Worm (Caenorhabditis elegans) whole organism, midembryonic: ENCODE measurements around the gene M176.11.

Source experiments
- T22C8.4 ChIP-seq: fragments of 200-800 bp; sonication (Bioruptor generic); IDR thresholded peaks from 2 replicates; pipeline ENCODE4 v1.3.6; 2022; ENCODE audit warnings: missing genetic modification characterization, missing compliant biosample characterization
- cog-1 ChIP-seq: sonication (generic microtip); optimal IDR thresholded peaks from 2 replicates; lab custom pipeline; 2016; ENCODE audit warnings: missing genetic modification characterization, missing compliant biosample characterization
- flt-1 ChIP-seq: fragments of 200-800 bp; sonication (Bioruptor generic); IDR thresholded peaks from 2 replicates; pipeline ENCODE4 v1.3.6; 2022; ENCODE audit warnings: missing genetic modification characterization, missing compliant biosample characterization
- klf-2 ChIP-seq: fragments of 200-800 bp; sonication (Bioruptor generic); conservative IDR thresholded peaks from 2 replicates; pipeline ENCODE4 v1.3.6; 2022; ENCODE audit warnings: missing genetic modification reagents, missing genetic modification characterization, missing compliant biosample characterization
- tab-1 ChIP-seq: fragments of 200-800 bp; sonication (Bioruptor generic); IDR thresholded peaks from 2 replicates; pipeline ENCODE4 v1.3.6; 2022; ENCODE audit warnings: missing genetic modification characterization, missing compliant biosample characterization
- ztf-29 ChIP-seq: fragments of 200-800 bp; sonication (Bioruptor generic); IDR thresholded peaks from 2 replicates; pipeline ENCODE4 v1.3.6; 2022; ENCODE audit warnings: missing genetic modification reagents, missing genetic modification characterization, missing compliant biosample characterization

ce11 chrII:9426076-9426475 lies 4.0 kb downstream of the M176.11 start, which contains the start of gene M176.10:
- TF ChIP-seq cog-1 (tag; lab: Kevin White, UChicago) (no peak), klf-2 (GFP tag; lab: Robert Waterston, UW) (no peak), ztf-29 (GFP tag; lab: Robert Waterston, UW) (no peak), flt-1 (no peak), tab-1 (no peak), T22C8.4 (GFP tag; lab: Robert Waterston, UW) (no peak)
